Fruit fly (Drosophila melanogaster) whole organism, wandering third instar larva: ENCODE results near the gene CG5214.

Experiments
- Abd-B ChIP-seq: fragments of >200 bp; optimal IDR thresholded peaks from 2 replicates; lab custom pipeline; 2017; ENCODE audit warnings: missing biosample characterization, missing genetic modification characterization
- CG32264 ChIP-seq: fragments of 200-800 bp; sonication (Bioruptor generic); optimal IDR thresholded peaks from 2 replicates; lab custom pipeline; 2016; ENCODE audit warnings: missing biosample characterization, missing genetic modification characterization
- CG9705 ChIP-seq: fragments of 200-800 bp; sonication (Bioruptor generic); optimal IDR thresholded peaks from 2 replicates; lab custom pipeline; 2018; ENCODE audit warnings: missing biosample characterization, mild to moderate bottlenecking, missing genetic modification characterization
- CrebA ChIP-seq: fragments of 200-800 bp; sonication (Bioruptor generic); optimal IDR thresholded peaks from 2 replicates; lab custom pipeline; 2016; ENCODE audit warnings: missing biosample characterization, mild to moderate bottlenecking, missing genetic modification characterization, borderline replicate concordance
- Dfd ChIP-seq: fragments of >200 bp; optimal IDR thresholded peaks from 2 replicates; lab custom pipeline; 2017; ENCODE audit warnings: missing biosample characterization, missing genetic modification characterization
- Dif ChIP-seq: fragments of 200-275, 200-300 bp; sonication (Bioruptor generic); optimal IDR thresholded peaks from 2 replicates; lab custom pipeline; 2018; ENCODE audit warnings: missing biosample characterization, missing genetic modification characterization; ENCODE audit not compliant: partially characterized antibody
- GATAd ChIP-seq: sonication (Bioruptor generic); optimal IDR thresholded peaks from 2 replicates; lab custom pipeline; 2016; ENCODE audit warnings: missing biosample characterization, missing genetic modification characterization
- HLH106 ChIP-seq: fragments of 200-800 bp; optimal IDR thresholded peaks from 3 replicates; lab custom pipeline; 2019; ENCODE audit warnings: missing biosample characterization, mild to moderate bottlenecking, missing genetic modification characterization, moderate library complexity
- Hnf4 ChIP-seq: fragments of 200-800 bp; sonication (Bioruptor generic); optimal IDR thresholded peaks from 2 replicates; lab custom pipeline; 2016; ENCODE audit warnings: missing biosample characterization, mild to moderate bottlenecking, missing genetic modification characterization
- Hr78 ChIP-seq: fragments of >200 bp; optimal IDR thresholded peaks from 2 replicates; lab custom pipeline; 2017; ENCODE audit warnings: missing biosample characterization, missing genetic modification characterization
- Hr83 ChIP-seq: fragments of 200-300 bp; sonication (Bioruptor generic); optimal IDR thresholded peaks from 2 replicates; lab custom pipeline; 2016; ENCODE audit warnings: missing biosample characterization, mild to moderate bottlenecking, missing genetic modification characterization, moderate library complexity; ENCODE audit not compliant: poor library complexity, severe bottlenecking
- Jra ChIP-seq: sonication (Bioruptor generic); optimal IDR thresholded peaks from 2 replicates; lab custom pipeline; 2016; ENCODE audit warnings: missing biosample characterization, missing genetic modification characterization
- Mio ChIP-seq: sonication (Bioruptor generic); optimal IDR thresholded peaks from 2 replicates; lab custom pipeline; 2016; ENCODE audit warnings: missing biosample characterization, missing genetic modification characterization
- Myc ChIP-seq: fragments of >200 bp; optimal IDR thresholded peaks from 2 replicates; lab custom pipeline; 2017
- N ChIP-seq: fragments of >200 bp; optimal IDR thresholded peaks from 2 replicates; lab custom pipeline; 2018; ENCODE audit warnings: missing biosample characterization, missing external identifiers, missing genetic modification characterization
- OdsH ChIP-seq: fragments of 200-800 bp; sonication (Bioruptor generic); optimal IDR thresholded peaks from 2 replicates; lab custom pipeline; 2016; ENCODE audit warnings: missing biosample characterization, mild to moderate bottlenecking, missing genetic modification characterization
- Rel ChIP-seq, 2 experiments: fragments of 200-800 bp; sonication (Bioruptor generic) in 1 of 2; optimal IDR thresholded peaks; 2 replicates in 1 of 2; 3 replicates in 1 of 2; lab custom pipeline; 2016 to 2019; ENCODE audit warnings: mild to moderate bottlenecking in 2 of 2, missing biosample characterization in 2 of 2, missing genetic modification characterization in 2 of 2, moderate library complexity in 1 of 2
- Sp1 ChIP-seq: fragments of 200-800 bp; sonication (Bioruptor generic); optimal IDR thresholded peaks from 3 replicates; lab custom pipeline; 2019; ENCODE audit warnings: missing biosample characterization, mild to moderate bottlenecking, missing genetic modification characterization, moderate library complexity
- Vsx2 ChIP-seq: fragments of 200-300, 225-300 bp; sonication (Bioruptor generic); optimal IDR thresholded peaks from 2 replicates; lab custom pipeline; 2018; ENCODE audit warnings: missing biosample characterization, missing genetic modification characterization; ENCODE audit not compliant: partially characterized antibody
- br ChIP-seq: fragments of 200-800 bp; sonication (Bioruptor generic); optimal IDR thresholded peaks from 2 replicates; lab custom pipeline; 2016; ENCODE audit warnings: missing biosample characterization, missing genetic modification characterization
- brk ChIP-seq: fragments of 200-800 bp; sonication (Bioruptor generic); optimal IDR thresholded peaks from 2 replicates; lab custom pipeline; 2016; ENCODE audit warnings: missing biosample characterization, mild to moderate bottlenecking, missing genetic modification characterization
- dl ChIP-seq, 2 experiments: fragments of 175-275, 200-275 bp in 1 of 2; fragments of 200-275 bp in 1 of 2; sonication (Bioruptor generic); optimal IDR thresholded peaks; lab custom pipeline; 2018; ENCODE audit warnings: mild to moderate bottlenecking in 2 of 2, missing biosample characterization in 2 of 2, missing genetic modification characterization in 2 of 2, moderate library complexity in 2 of 2; ENCODE audit not compliant: partially characterized antibody in 2 of 2, insufficient read depth in 1 of 2
- dmrt93B ChIP-seq: fragments of 200-800 bp; sonication (Bioruptor generic); optimal IDR thresholded peaks from 2 replicates; lab custom pipeline; 2018; ENCODE audit warnings: missing biosample characterization, mild to moderate bottlenecking, missing genetic modification characterization
- dsf ChIP-seq: sonication (Bioruptor generic); optimal IDR thresholded peaks from 2 replicates; lab custom pipeline; 2016; ENCODE audit warnings: missing biosample characterization, missing genetic modification characterization, borderline replicate concordance
- ey ChIP-seq: fragments of 200-800 bp; sonication (Bioruptor generic); optimal IDR thresholded peaks from 2 replicates; lab custom pipeline; 2016; ENCODE audit warnings: missing biosample characterization, missing genetic modification characterization
- foxo ChIP-seq, 2 experiments: fragments of 200-800 bp; sonication (Bioruptor generic); optimal IDR thresholded peaks; 2 replicates in 1 of 2; 3 replicates in 1 of 2; lab custom pipeline; 2016 to 2017; ENCODE audit warnings: missing biosample characterization in 2 of 2, missing genetic modification characterization in 2 of 2
- fru ChIP-seq: fragments of 200-800 bp; sonication (Bioruptor generic); optimal IDR thresholded peaks from 3 replicates; lab custom pipeline; 2016; ENCODE audit warnings: missing biosample characterization, mild to moderate bottlenecking, missing genetic modification characterization
- h ChIP-seq: fragments of 200-800 bp; sonication (Bioruptor generic); optimal IDR thresholded peaks from 3 replicates; lab custom pipeline; 2016; ENCODE audit warnings: missing biosample characterization, mild to moderate bottlenecking, missing genetic modification characterization
- jim ChIP-seq: fragments of 175-275, 200-325 bp; sonication (Bioruptor generic); optimal IDR thresholded peaks from 2 replicates; lab custom pipeline; 2016; ENCODE audit warnings: missing biosample characterization, mild to moderate bottlenecking, missing genetic modification characterization
- lola ChIP-seq: fragments of >200 bp; optimal IDR thresholded peaks from 2 replicates; lab custom pipeline; 2017; ENCODE audit warnings: missing biosample characterization, missing genetic modification characterization
- pan ChIP-seq: fragments of >200 bp; optimal IDR thresholded peaks from 2 replicates; lab custom pipeline; 2017
- psq ChIP-seq: fragments of 200-800 bp; sonication (Bioruptor generic); optimal IDR thresholded peaks from 3 replicates; lab custom pipeline; 2017; ENCODE audit warnings: missing biosample characterization, mild to moderate bottlenecking, missing genetic modification characterization, moderate library complexity
- rgr ChIP-seq: fragments of 200-800 bp; sonication (Bioruptor generic); optimal IDR thresholded peaks from 3 replicates; lab custom pipeline; 2016; ENCODE audit warnings: missing biosample characterization, mild to moderate bottlenecking, missing genetic modification characterization
- sage ChIP-seq: fragments of 200-800 bp; sonication (Bioruptor generic); optimal IDR thresholded peaks from 2 replicates; lab custom pipeline; 2016; ENCODE audit warnings: missing biosample characterization, mild to moderate bottlenecking, missing genetic modification characterization
- sv ChIP-seq: fragments of 200-800 bp; sonication (Bioruptor generic); optimal IDR thresholded peaks from 3 replicates; lab custom pipeline; 2016; ENCODE audit warnings: missing biosample characterization, missing genetic modification characterization
- tai ChIP-seq: sonication (Bioruptor generic); optimal IDR thresholded peaks from 2 replicates; lab custom pipeline; 2016; ENCODE audit warnings: missing biosample characterization, missing genetic modification characterization
- usp ChIP-seq: fragments of >200 bp; optimal IDR thresholded peaks from 2 replicates; lab custom pipeline; 2017; ENCODE audit warnings: missing biosample characterization, missing genetic modification characterization
- woc ChIP-seq: sonication (Bioruptor generic); optimal IDR thresholded peaks from 2 replicates; lab custom pipeline; 2016; ENCODE audit warnings: missing biosample characterization, mild to moderate bottlenecking, missing genetic modification characterization

The CG5214 gene

DNA sequence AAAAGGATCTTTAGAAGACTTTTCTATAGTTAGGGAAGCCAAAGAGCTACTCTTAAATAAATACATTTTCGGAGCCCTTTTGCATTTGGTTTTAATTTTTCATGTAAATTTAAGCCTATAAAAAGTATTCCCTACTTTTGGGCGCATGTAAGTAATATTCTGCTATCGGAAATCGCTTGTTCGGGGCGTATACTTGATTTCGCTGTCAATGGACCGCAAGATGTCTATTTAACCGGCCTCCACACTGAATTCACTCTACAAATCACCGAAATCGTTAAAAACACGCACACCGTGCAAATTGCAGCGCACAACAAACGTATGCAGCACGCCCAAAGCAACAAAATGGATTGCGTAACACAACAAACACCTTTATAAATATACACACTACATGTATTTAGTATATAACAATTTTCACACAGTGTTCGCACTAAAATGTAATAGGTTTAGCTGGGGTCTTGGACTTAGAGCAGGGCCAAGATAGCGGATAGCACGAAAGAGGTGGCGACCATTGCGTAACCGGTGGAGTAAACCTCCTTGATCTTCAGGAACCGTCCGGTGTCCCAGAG, 35.3 kb upstream of the CG5214 start:
- TF ChIP-seq CG9705 (GFP tag; lab: Kevin White, UChicago): no peak
- no peak for TF ChIP-seq Sp1 (GFP tag; lab: Kevin White, UChicago)
- no peak for TF ChIP-seq CrebA (GFP tag; lab: Kevin White, UChicago)
- no peak for TF ChIP-seq HLH106 (tag; lab: Kevin White, UChicago)
- TF ChIP-seq brk (GFP tag; lab: Kevin White, UChicago): peak; percentile 6
- no peak for TF ChIP-seq tai (GFP tag; lab: Kevin White, UChicago)
- no peak for TF ChIP-seq Hr78 (GFP tag; lab: Kevin White, UChicago)
- TF ChIP-seq Myc: peak; percentile 13

DNA sequence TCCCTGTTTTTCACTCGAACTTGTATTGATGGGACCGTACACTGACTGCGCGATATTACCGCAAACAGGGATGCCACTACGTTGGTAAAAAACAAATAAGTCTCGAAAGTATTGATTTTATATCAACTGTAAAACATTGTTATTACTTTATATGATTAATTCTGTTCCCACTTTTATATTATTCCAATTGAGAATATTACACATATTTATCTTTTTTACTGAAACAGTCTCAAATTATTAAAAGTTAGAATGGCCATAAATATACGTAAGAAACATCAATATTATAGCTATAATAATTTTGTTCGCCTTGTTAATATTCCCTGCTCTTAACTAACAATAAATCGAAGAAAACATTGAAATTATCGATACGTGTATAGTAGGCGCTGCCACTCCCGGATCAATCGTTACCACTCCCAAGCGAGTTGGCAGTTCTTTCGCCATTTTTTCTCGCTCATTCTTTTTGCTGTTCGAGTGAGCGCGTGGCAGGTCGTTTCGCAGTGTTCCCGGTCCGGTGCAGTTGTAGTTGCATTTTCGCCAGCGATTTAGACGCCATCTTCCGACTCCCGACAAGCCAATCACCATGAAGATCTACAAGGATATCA, 34.2 kb upstream of the CG5214 start, which contains the start of the genes SdhC and Tctp:
TSS of gene SdhC (minus strand) at position 49 of the 602 bp plus-strand sequence.
TSS of gene Tctp (plus strand) at position 447 of the 602 bp plus-strand sequence.
- TF ChIP-seq CrebA (GFP tag; lab: Kevin White, UChicago): no peak
- TF ChIP-seq HLH106 (tag; lab: Kevin White, UChicago): peak; percentile 43
- TF ChIP-seq Myc: peak; percentile 51
- no peak for TF ChIP-seq N (GFP tag; lab: Kevin White, UChicago)
- peak; percentile 49 for TF ChIP-seq ey (GFP tag; lab: Kevin White, UChicago)
- TF ChIP-seq CG32264 (GFP tag; lab: Kevin White, UChicago): no peak
- no peak for TF ChIP-seq Rel (GFP tag; optimal IDR thresholded peaks at IDR 0.05; lab: Kevin White, UChicago)
- peak; percentile 52 for TF ChIP-seq Rel (tag; optimal IDR thresholded peaks at IDR 0.05; lab: Kevin White, UChicago)
- TF ChIP-seq lola (GFP tag; lab: Kevin White, UChicago): no peak
- no peak for TF ChIP-seq dl (GFP tag; optimal IDR thresholded peaks at IDR 0.05; lab: Kevin White, UChicago; ENCODE audit: insufficient read depth in 1 of 2, partially characterized antibody in 2 of 2)
- no peak for TF ChIP-seq Mio (GFP tag; lab: Kevin White, UChicago)
- TF ChIP-seq Dfd (GFP tag; lab: Kevin White, UChicago): no peak
- peak; percentile 63 for TF ChIP-seq psq
- no peak for TF ChIP-seq tai (GFP tag; lab: Kevin White, UChicago)
- no peak for TF ChIP-seq sage (GFP tag; lab: Kevin White, UChicago)
- TF ChIP-seq h (GFP tag; lab: Kevin White, UChicago): peak; percentile 64
- TF ChIP-seq foxo (GFP tag; optimal IDR thresholded peaks at IDR 0.05; lab: Kevin White, UChicago): peak in 1 of 2 experiments; percentile 71
- TF ChIP-seq CG9705 (GFP tag; lab: Kevin White, UChicago): peak; percentile 17
- TF ChIP-seq jim (GFP tag; lab: Kevin White, UChicago): no peak
- peak; percentile 40 for TF ChIP-seq br
- no peak for TF ChIP-seq GATAd (GFP tag; lab: Kevin White, UChicago)
- TF ChIP-seq brk (GFP tag; lab: Kevin White, UChicago): peak; percentile 77
- TF ChIP-seq pan: no peak
- peak; percentile 65 for TF ChIP-seq Jra
- peak; percentile 48 for TF ChIP-seq woc
- peak; percentile 57 for TF ChIP-seq rgr
- TF ChIP-seq dmrt93B: peak; percentile 24
- no peak for TF ChIP-seq Hr78 (GFP tag; lab: Kevin White, UChicago)
- TF ChIP-seq Hnf4 (GFP tag; lab: Kevin White, UChicago): peak; percentile 66
- no peak for TF ChIP-seq usp
- peak; percentile 72 for TF ChIP-seq Dif (GFP tag; lab: Kevin White, UChicago)
- TF ChIP-seq Vsx2 (GFP tag; lab: Kevin White, UChicago): no peak
- TF ChIP-seq Sp1 (GFP tag; lab: Kevin White, UChicago): peak; percentile 66
- TF ChIP-seq fru (GFP tag; lab: Kevin White, UChicago): peak; percentile 63
- peak; percentile 58 for TF ChIP-seq sv
- no peak for TF ChIP-seq Abd-B (GFP tag; lab: Kevin White, UChicago)
- peak; percentile 82 for TF ChIP-seq Hr83 (GFP tag; lab: Kevin White, UChicago)
- peak; percentile 46 for TF ChIP-seq dsf (GFP tag; lab: Kevin White, UChicago)
- TF ChIP-seq OdsH (GFP tag; lab: Kevin White, UChicago): peak; percentile 13
